Worm (Caenorhabditis elegans) whole organism, late embryonic: ENCODE results near the gene R08C7.12.

Experiments
- ama-1 ChIP-seq: fragments of 150-350 bp; optimal IDR thresholded peaks from 2 replicates; lab custom pipeline; 2014
- nhr-11 ChIP-seq: fragments of 150-350 bp; optimal IDR thresholded peaks from 2 replicates; lab custom pipeline; 2014; ENCODE audit warnings: missing biosample characterization, missing genetic modification characterization
- pat-9 ChIP-seq: fragments of 200-800 bp; sonication (Bioruptor generic); optimal IDR thresholded peaks from 2 replicates; lab custom pipeline; 2018; ENCODE audit warnings: mild to moderate bottlenecking, missing genetic modification characterization, moderate library complexity, missing compliant biosample characterization
- pha-4 ChIP-seq: fragments of 150-350 bp; optimal IDR thresholded peaks from 2 replicates; lab custom pipeline; 2018; ENCODE audit warnings: missing biosample characterization, missing genetic modification reagents, missing genetic modification characterization

DNA sequence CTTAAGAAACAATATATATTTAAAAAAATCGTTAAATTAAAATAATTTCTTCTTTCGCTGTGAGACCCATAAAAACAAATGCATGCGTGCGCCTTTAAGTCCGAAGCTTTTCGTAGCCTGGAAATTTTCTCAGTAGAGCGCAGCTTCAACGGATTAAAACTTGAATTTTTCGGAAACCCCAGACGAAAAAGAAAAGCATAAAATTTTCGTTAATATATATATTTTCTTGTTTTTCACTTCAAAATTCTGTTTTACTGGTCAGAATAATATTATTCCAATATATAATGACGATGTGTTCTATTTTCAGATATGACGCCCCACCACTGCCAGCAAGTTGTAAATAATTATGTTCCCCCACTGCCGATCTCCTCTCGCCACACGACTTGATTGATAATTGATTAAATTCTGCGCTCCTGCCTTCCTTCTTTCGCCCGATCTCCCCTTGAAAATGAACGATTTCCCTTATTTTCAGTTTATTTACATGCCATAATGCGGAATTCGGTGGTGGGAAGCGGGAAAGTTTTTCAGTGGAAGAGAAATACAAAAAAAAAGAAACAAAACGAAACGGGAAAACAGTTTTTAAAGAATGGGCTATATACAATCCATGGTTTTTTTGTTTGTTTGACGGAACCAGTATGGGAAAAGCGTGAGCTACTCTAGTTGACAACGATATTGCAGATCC, 18.6 kb downstream of the R08C7.12 start:
- TF ChIP-seq ama-1 (lab: Kevin White, UChicago): peak; percentile 40
- TF ChIP-seq nhr-11: no peak
- TF ChIP-seq pha-4 (tag; lab: Kevin White, UChicago): no peak
- TF ChIP-seq pat-9 (tag; lab: Kevin White, UChicago): no peak
